Fruit fly (Drosophila melanogaster): ENCODE results near the gene Dpck.

The Dpck gene

dm6 chr3R:7124109-7124639 is 42.2 kb downstream of the Dpck start, which contains the start of the genes Alh and CG10098 (continued):
- TF ChIP-seq ranshi (GFP tag; IDR thresholded peaks at IDR 0.05) = peak; percentile 81; the same call in 1 of the 2 replicates
- peak; percentile 77 for TF ChIP-seq fd3F (GFP tag; optimal IDR thresholded peaks at IDR 0.05)
- TF ChIP-seq stwl (tag; optimal IDR thresholded peaks at IDR 0.05) = peak; percentile 40
- TF ChIP-seq CG10543 (GFP tag; optimal IDR thresholded peaks at IDR 0.05) = peak; percentile 81
- TF ChIP-seq CG18262 (tag; optimal IDR thresholded peaks at IDR 0.05) = peak; percentile 78
- peak; percentile 87; the same call in 2 of the 3 replicates for TF ChIP-seq knrl (GFP tag; IDR thresholded peaks at IDR 0.05; ENCODE audit: partially characterized antibody)
- TF ChIP-seq CG14667 (GFP tag; IDR thresholded peaks at IDR 0.05) = peak; percentile 80
- TF ChIP-seq CG3065 (GFP tag; optimal IDR thresholded peaks at IDR 0.05) = peak; percentile 48
- TF ChIP-seq CG12155 (GFP tag; optimal IDR thresholded peaks at IDR 0.05) = peak; percentile 87
- TF ChIP-seq CG6689 (GFP tag; IDR thresholded peaks at IDR 0.05) = peak; percentile 73
- peak; percentile 64 for TF ChIP-seq CG2129 (GFP tag; IDR thresholded peaks at IDR 0.05; ENCODE audit: partially characterized antibody)
- TF ChIP-seq Antp (GFP tag; optimal IDR thresholded peaks at IDR 0.05) = peak; percentile 91
- no peak; the same call in 1 of the 2 replicates for TF ChIP-seq chm (GFP tag; IDR thresholded peaks at IDR 0.05)
- TF ChIP-seq Meics (GFP tag; optimal IDR thresholded peaks at IDR 0.05) = peak; percentile 77
- peak; percentile 82 for TF ChIP-seq CG10654 (GFP tag; optimal IDR thresholded peaks at IDR 0.05)
- peak; percentile 83 to 91 for TF ChIP-seq Pdp1 (GFP tag; optimal IDR thresholded peaks at IDR 0.05)
- peak; percentile 78 for TF ChIP-seq CG16863 (GFP tag; optimal IDR thresholded peaks at IDR 0.05)
- no peak for TF ChIP-seq CG4360 (GFP tag; IDR thresholded peaks at IDR 0.05)
- peak; percentile 77 for TF ChIP-seq Fer3 (tag; optimal IDR thresholded peaks at IDR 0.05)
- peak; percentile 75 for TF ChIP-seq MBD-R2 (GFP tag; IDR thresholded peaks at IDR 0.05)
- peak; percentile 71 for TF ChIP-seq Usf (GFP tag; optimal IDR thresholded peaks at IDR 0.05)
- peak; percentile 54 for TF ChIP-seq CG2875 (GFP tag; optimal IDR thresholded peaks at IDR 0.05)
- TF ChIP-seq CG16779 (GFP tag; IDR thresholded peaks at IDR 0.05) = peak; percentile 50
- peak; percentile 75; the same call in 1 of the 3 replicates for TF ChIP-seq CG11093 (GFP tag; IDR thresholded peaks at IDR 0.05)
- TF ChIP-seq CG18011 (GFP tag; optimal IDR thresholded peaks at IDR 0.05) = peak; percentile 67
- TF ChIP-seq ken (GFP tag; IDR thresholded peaks at IDR 0.05) = peak; percentile 87
- no peak for TF ChIP-seq bigmax (GFP tag; optimal IDR thresholded peaks at IDR 0.05)
- TF ChIP-seq ash1 (GFP tag; optimal IDR thresholded peaks at IDR 0.05) = no peak
- peak; percentile 54; the same call in 1 of the 2 replicates for TF ChIP-seq CG31224 (GFP tag; IDR thresholded peaks at IDR 0.05)
- peak; percentile 62; the same call in 2 of the 3 replicates for TF ChIP-seq H15 (GFP tag; IDR thresholded peaks at IDR 0.05)
- TF ChIP-seq gsb-n (tag; optimal IDR thresholded peaks at IDR 0.05) = peak; percentile 57
- TF ChIP-seq CG11398 (GFP tag; optimal IDR thresholded peaks at IDR 0.05) = no peak
- TF ChIP-seq Doc2 (GFP tag; IDR thresholded peaks at IDR 0.05) = no peak
- TF ChIP-seq Bgb (GFP tag; IDR thresholded peaks at IDR 0.05; ENCODE audit: partially characterized antibody) = peak; percentile 69
- peak; percentile 41 for TF ChIP-seq pita (GFP tag; optimal IDR thresholded peaks at IDR 0.05)
- peak; percentile 74 for TF ChIP-seq croc (GFP tag; conservative IDR thresholded peaks at IDR 0.05)
- TF ChIP-seq wdn (GFP tag; IDR thresholded peaks at IDR 0.05) = peak; percentile 59; the same call in 1 of the 2 replicates
- no peak for TF ChIP-seq Jarid2 (GFP tag; optimal IDR thresholded peaks at IDR 0.05)
- TF ChIP-seq wek (GFP tag; optimal IDR thresholded peaks at IDR 0.05) = no peak
- peak; percentile 78 for TF ChIP-seq trem (tag; optimal IDR thresholded peaks at IDR 0.05)
- peak; percentile 59 for TF ChIP-seq jing (GFP tag; optimal IDR thresholded peaks at IDR 0.05)
- peak; percentile 90 for TF ChIP-seq CG4424 (GFP tag; optimal IDR thresholded peaks at IDR 0.05)
- peak; percentile 60 for TF ChIP-seq Asciz (GFP tag; optimal IDR thresholded peaks at IDR 0.05)
- peak; percentile 69; the same call in 1 of the 3 replicates for TF ChIP-seq CG34422 (GFP tag; IDR thresholded peaks at IDR 0.05)
- TF ChIP-seq CG1602 (GFP tag; optimal IDR thresholded peaks at IDR 0.05) = peak; percentile 90
- peak; percentile 67 for TF ChIP-seq tup (GFP tag; optimal IDR thresholded peaks at IDR 0.05)
- peak; percentile 69 for TF ChIP-seq ERR (GFP tag; optimal IDR thresholded peaks at IDR 0.05)
- TF ChIP-seq fd96Cb (tag; optimal IDR thresholded peaks at IDR 0.05) = peak; percentile 73
- peak; percentile 85 for TF ChIP-seq CG9727 (GFP tag; optimal IDR thresholded peaks at IDR 0.05)

Measured in whole organism, embryonic.